Fruit fly (Drosophila melanogaster) whole organism, embryonic: ENCODE results near the gene Sry-alpha.
A peak's percentile ranks its signal among the peaks of the same experiment; 100 is the strongest.

Experiments used
- Aef1 ChIP-seq: fragments of 200-800 bp; sonication (Bioruptor generic); IDR thresholded peaks from 3 replicates; pipeline ENCODE4 v1.3.6; 2022; ENCODE audit warnings: missing biosample characterization, missing genetic modification characterization
- Awh ChIP-seq: fragments of 200-800 bp; sonication (Bioruptor generic); IDR thresholded peaks from 2 replicates; pipeline ENCODE4, ENCODE4 v1.3.6; 2022; ENCODE audit warnings: missing biosample characterization, missing genetic modification characterization
- B-H1 ChIP-seq: fragments of 200-800 bp; sonication (Bioruptor generic); IDR thresholded peaks from 3 replicates; pipeline ENCODE4 v1.3.6; 2022; ENCODE audit warnings: missing biosample characterization, missing genetic modification characterization
- Bgb ChIP-seq: fragments of 200-800 bp; sonication (Bioruptor generic); IDR thresholded peaks from 2 replicates; pipeline ENCODE4 v1.3.6; 2022; ENCODE audit warnings: missing biosample characterization, missing genetic modification characterization; ENCODE audit not compliant: partially characterized antibody
- Blimp-1 ChIP-seq: fragments of 200-800 bp; sonication (Bioruptor generic); optimal IDR thresholded peaks from 3 replicates; lab custom pipeline; 2018; ENCODE audit warnings: missing biosample characterization, missing genetic modification characterization, mild to moderate bottlenecking, moderate library complexity, missing genetic modification reagents
- CG10366 ChIP-seq: fragments of 200-800 bp; sonication (Bioruptor generic); IDR thresholded peaks from 2 replicates; pipeline ENCODE4 v1.3.6; 2022; ENCODE audit warnings: missing biosample characterization, missing genetic modification characterization
- CG11398 ChIP-seq: fragments of 200-800 bp; sonication (Bioruptor generic); optimal IDR thresholded peaks from 2 replicates; lab custom pipeline; 2016; ENCODE audit warnings: missing biosample characterization, missing genetic modification characterization
- CG12104 ChIP-seq: fragments of 200-800 bp; sonication (Bioruptor generic); optimal IDR thresholded peaks from 3 replicates; lab custom pipeline; 2016; ENCODE audit warnings: missing biosample characterization, missing genetic modification characterization
- CG13287 ChIP-seq: fragments of 200-800 bp; sonication (Bioruptor generic); IDR thresholded peaks from 2 replicates; pipeline ENCODE4 v1.3.6; 2022; ENCODE audit warnings: missing biosample characterization, missing genetic modification characterization; ENCODE audit not compliant: partially characterized antibody
- CG15073 ChIP-seq: fragments of 200-800 bp; sonication (Bioruptor generic); optimal IDR thresholded peaks from 2 replicates; lab custom pipeline; 2016; ENCODE audit warnings: missing biosample characterization, missing genetic modification characterization
- CG15514 ChIP-seq: fragments of 200-800 bp; sonication (Bioruptor generic); optimal IDR thresholded peaks from 3 replicates; lab custom pipeline; 2017; ENCODE audit warnings: missing biosample characterization, missing genetic modification characterization, mild to moderate bottlenecking, moderate library complexity, missing genetic modification reagents
- CG1647 ChIP-seq: fragments of 200-800 bp; sonication (Bioruptor generic); optimal IDR thresholded peaks from 3 replicates; lab custom pipeline; 2016; ENCODE audit warnings: missing biosample characterization, missing genetic modification characterization
- CG16779 ChIP-seq: fragments of 200-800 bp; sonication (Bioruptor generic); IDR thresholded peaks from 2 replicates; pipeline ENCODE4 v1.3.6; 2022; ENCODE audit warnings: missing biosample characterization, missing genetic modification characterization
- CG18262 ChIP-seq: fragments of 200-800 bp; optimal IDR thresholded peaks from 3 replicates; lab custom pipeline; 2019; ENCODE audit warnings: missing biosample characterization, mild to moderate bottlenecking, missing genetic modification characterization, moderate library complexity
- CG2712 ChIP-seq: fragments of 200-800 bp; optimal IDR thresholded peaks from 3 replicates; lab custom pipeline; 2019; ENCODE audit warnings: missing biosample characterization, mild to moderate bottlenecking, missing genetic modification characterization, moderate library complexity
- CG2889 ChIP-seq: fragments of 200-800 bp; sonication (Bioruptor generic); IDR thresholded peaks from 3 replicates; pipeline ENCODE4 v1.3.6; 2022; ENCODE audit warnings: missing biosample characterization, missing genetic modification characterization
- CG33557 ChIP-seq: fragments of 200-800 bp; sonication (Bioruptor generic); optimal IDR thresholded peaks from 2 replicates; lab custom pipeline; 2019; ENCODE audit warnings: missing biosample characterization, mild to moderate bottlenecking, missing genetic modification characterization, moderate library complexity
- CG4854 ChIP-seq: fragments of 200-800 bp; sonication (Bioruptor generic); optimal IDR thresholded peaks from 2 replicates; lab custom pipeline; 2016; ENCODE audit warnings: missing biosample characterization, missing genetic modification characterization, inconsistent platforms
- CG7963 ChIP-seq: fragments of 200-800 bp; sonication (Bioruptor generic); IDR thresholded peaks from 3 replicates; pipeline ENCODE4 v1.3.6; 2022; ENCODE audit warnings: missing biosample characterization, missing genetic modification characterization; ENCODE audit not compliant: partially characterized antibody
- CG8359 ChIP-seq: fragments of 200-800 bp; sonication (Bioruptor generic); optimal IDR thresholded peaks from 2 replicates; lab custom pipeline; 2017; ENCODE audit warnings: missing biosample characterization, mild to moderate bottlenecking, missing genetic modification characterization, borderline replicate concordance
- CG9876 ChIP-seq: fragments of 200-800 bp; sonication (Bioruptor generic); optimal IDR thresholded peaks from 2 replicates; lab custom pipeline; 2016; ENCODE audit warnings: missing biosample characterization, missing genetic modification characterization
- CkIIα-i1 ChIP-seq: fragments of 200-800 bp; sonication (Bioruptor generic); IDR thresholded peaks from 2 replicates; pipeline ENCODE4 v1.3.6; 2022; ENCODE audit warnings: missing biosample characterization, missing genetic modification characterization
- D19B ChIP-seq: fragments of 200-800 bp; sonication (Bioruptor generic); optimal IDR thresholded peaks from 2 replicates; lab custom pipeline; 2017; ENCODE audit warnings: missing biosample characterization, mild to moderate bottlenecking, missing genetic modification characterization
- Dad ChIP-seq: fragments of 200-800 bp; sonication (Bioruptor generic); optimal IDR thresholded peaks from 3 replicates; lab custom pipeline; 2016; ENCODE audit warnings: missing biosample characterization, missing genetic modification characterization
- ERR ChIP-seq: fragments of 200-800 bp; sonication (Bioruptor generic); optimal IDR thresholded peaks from 2 replicates; lab custom pipeline; 2016; ENCODE audit warnings: missing biosample characterization, missing genetic modification characterization
- Ets97D ChIP-seq: fragments of 200-800 bp; sonication (Bioruptor generic); optimal IDR thresholded peaks from 3 replicates; lab custom pipeline; 2016; ENCODE audit warnings: missing biosample characterization, missing genetic modification characterization
- Rfx ChIP-seq: fragments of 200-800 bp; sonication (Bioruptor generic); IDR thresholded peaks from 2 replicates; pipeline ENCODE4 v1.3.6; 2022; ENCODE audit warnings: missing biosample characterization, missing genetic modification characterization
- Sry-β ChIP-seq: fragments of 200-800 bp; sonication (Bioruptor generic); optimal IDR thresholded peaks from 2 replicates; lab custom pipeline; 2018; ENCODE audit warnings: missing biosample characterization, mild to moderate bottlenecking, missing genetic modification characterization, moderate library complexity
- Stat92E ChIP-seq, 3 experiments: fragments of >200 bp in 2 of 3; fragments of 200-800 bp in 1 of 3; sonication (Bioruptor generic) in 1 of 3; optimal IDR thresholded peaks; 2 replicates each; lab custom pipeline; 2017 to 2019; ENCODE audit warnings: missing biosample characterization in 3 of 3, missing genetic modification characterization in 3 of 3, mild to moderate bottlenecking in 1 of 3, moderate library complexity in 1 of 3
- aop ChIP-seq: fragments of 200-800 bp; sonication (Bioruptor generic); IDR thresholded peaks from 2 replicates; pipeline ENCODE4 v1.3.6; 2022; ENCODE audit warnings: missing biosample characterization, missing genetic modification characterization
- ci ChIP-seq: fragments of 200-800 bp; sonication (Bioruptor generic); IDR thresholded peaks from 3 replicates; pipeline ENCODE4 v1.3.6; 2022; ENCODE audit warnings: missing biosample characterization, missing genetic modification characterization
- croc ChIP-seq: fragments of 200-800 bp; sonication (Bioruptor generic); conservative IDR thresholded peaks from 3 replicates; pipeline ENCODE4 v1.3.6; 2022; ENCODE audit warnings: missing biosample characterization, missing genetic modification characterization
- eve ChIP-seq, 2 experiments: fragments of >200 bp; optimal IDR thresholded peaks; 2 replicates each; lab custom pipeline; 2017; ENCODE audit warnings: missing biosample characterization in 2 of 2, missing genetic modification characterization in 2 of 2
- ewg ChIP-seq: fragments of 200-800 bp; sonication (Bioruptor generic); optimal IDR thresholded peaks from 3 replicates; lab custom pipeline; 2017; ENCODE audit warnings: mild to moderate bottlenecking, missing biosample characterization, missing genetic modification reagents, missing genetic modification characterization
- fru ChIP-seq: fragments of >200 bp; optimal IDR thresholded peaks from 2 replicates; lab custom pipeline; 2017
- gt ChIP-seq: fragments of 200-800 bp; sonication (Bioruptor generic); IDR thresholded peaks from 2 replicates; pipeline ENCODE4 v1.3.6; 2022; ENCODE audit warnings: missing biosample characterization, missing genetic modification characterization
- hth ChIP-seq: fragments of >200 bp; optimal IDR thresholded peaks from 2 replicates; lab custom pipeline; 2017; ENCODE audit warnings: inconsistent platforms
- ind ChIP-seq: fragments of 200-800 bp; sonication (Bioruptor generic); optimal IDR thresholded peaks from 3 replicates; lab custom pipeline; 2016; ENCODE audit warnings: missing biosample characterization, missing genetic modification characterization
- mam ChIP-seq: fragments of 200-800 bp; sonication (Bioruptor generic); optimal IDR thresholded peaks from 3 replicates; lab custom pipeline; 2016; ENCODE audit warnings: missing biosample characterization, missing genetic modification characterization
- nmo ChIP-seq: fragments of 200-800 bp; sonication (Bioruptor generic); optimal IDR thresholded peaks from 2 replicates; lab custom pipeline; 2018; ENCODE audit warnings: missing biosample characterization, mild to moderate bottlenecking, missing genetic modification characterization, moderate library complexity
- pb ChIP-seq: fragments of 200-800 bp; sonication (Bioruptor generic); optimal IDR thresholded peaks from 3 replicates; lab custom pipeline; 2016; ENCODE audit warnings: missing biosample characterization, missing genetic modification characterization
- sens-2 ChIP-seq: fragments of 200-800 bp; sonication (Bioruptor generic); IDR thresholded peaks from 2 replicates; pipeline ENCODE4 v1.3.6; 2022; ENCODE audit warnings: missing biosample characterization, missing genetic modification characterization
- sisA ChIP-seq: fragments of 200-800 bp; sonication (Bioruptor generic); IDR thresholded peaks from 2 replicates; pipeline ENCODE4 v1.3.6; 2022; ENCODE audit warnings: missing biosample characterization, missing genetic modification characterization
- slbo ChIP-seq: fragments of 200-800 bp; sonication (Bioruptor generic); IDR thresholded peaks from 2 replicates; pipeline ENCODE4 v1.3.6; 2022; ENCODE audit warnings: missing biosample characterization, missing genetic modification characterization
- sr ChIP-seq: fragments of 200-800 bp; sonication (Bioruptor generic); IDR thresholded peaks from 3 replicates; pipeline ENCODE4 v1.3.6; 2022; ENCODE audit warnings: missing biosample characterization, missing genetic modification characterization
- tio ChIP-seq: fragments of 200-800 bp; sonication (Bioruptor generic); optimal IDR thresholded peaks from 2 replicates; lab custom pipeline; 2017; ENCODE audit warnings: missing biosample characterization, missing genetic modification characterization, inconsistent platforms
- toy ChIP-seq: fragments of 200-800 bp; sonication (Bioruptor generic); IDR thresholded peaks from 2 replicates; pipeline ENCODE4 v1.3.6; 2022; ENCODE audit warnings: missing biosample characterization, missing genetic modification characterization
- unc-4 ChIP-seq: fragments of 200-800 bp; sonication (Bioruptor generic); IDR thresholded peaks from 2 replicates; pipeline ENCODE4 v1.3.6; 2022; ENCODE audit warnings: missing biosample characterization, missing genetic modification characterization; ENCODE audit not compliant: partially characterized antibody
- vfl ChIP-seq: fragments of 200-800 bp; sonication (Bioruptor generic); optimal IDR thresholded peaks from 2 replicates; lab custom pipeline; 2016; ENCODE audit warnings: missing biosample characterization, missing genetic modification characterization
- vnd ChIP-seq: fragments of 200-800 bp; sonication (Bioruptor generic); IDR thresholded peaks from 3 replicates; pipeline ENCODE4 v1.3.6; 2022; ENCODE audit warnings: missing biosample characterization, missing genetic modification characterization; ENCODE audit not compliant: partially characterized antibody
- z ChIP-seq: fragments of 200-800 bp; sonication (Bioruptor generic); IDR thresholded peaks from 3 replicates; pipeline ENCODE4 v1.3.6; 2022; ENCODE audit warnings: missing biosample characterization, missing genetic modification characterization

Sry-alpha gene

DNA sequence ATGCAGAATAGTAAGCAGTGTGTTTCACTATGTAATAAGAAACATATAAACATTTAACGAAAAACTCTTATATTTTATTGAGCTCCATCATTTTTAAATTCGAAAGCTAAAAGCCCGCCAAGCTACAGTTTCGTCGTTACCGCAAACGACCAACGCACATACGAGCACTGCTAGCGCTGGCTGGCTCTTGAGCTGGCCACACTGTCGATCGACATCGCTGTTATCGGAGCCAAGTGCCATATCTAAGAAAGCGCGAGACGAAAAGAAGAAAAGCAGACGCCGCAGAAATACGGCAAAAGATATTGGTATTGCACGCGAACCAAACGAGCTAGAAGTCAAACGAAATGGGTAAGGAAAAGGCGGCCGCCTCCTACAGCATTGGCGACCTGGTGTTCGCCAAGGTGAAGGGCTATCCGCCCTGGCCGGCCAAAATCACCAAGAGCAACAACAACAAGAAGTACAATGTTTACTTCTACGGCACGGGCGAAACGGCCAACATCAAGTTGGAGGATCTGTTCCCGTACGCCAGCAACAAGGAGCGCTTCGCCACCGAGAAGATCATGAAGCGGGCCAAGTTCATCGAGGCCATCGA lies 13.0 kb downstream of the Sry-alpha start, which contains the start of gene Jasper (continued):
- TF ChIP-seq CG2712 (tag; lab: Kevin White, UChicago): peak; percentile 63
- TF ChIP-seq CG13287 (GFP tag; lab: Robert Waterston, UW): peak; percentile 50; the same call in 1 of the 2 replicates
- TF ChIP-seq CG8359 (GFP tag; lab: Kevin White, UChicago): no peak
- TF ChIP-seq CG33557 (GFP tag; lab: Kevin White, UChicago): no peak
- no peak for TF ChIP-seq hth (lab: Kevin White, UChicago)
- no peak for TF ChIP-seq gt (GFP tag; lab: Robert Waterston, UW)
- no peak for TF ChIP-seq CG11398
- no peak for TF ChIP-seq CG12104 (GFP tag; lab: Kevin White, UChicago)
- no peak for TF ChIP-seq D19B (GFP tag; lab: Kevin White, UChicago)
- TF ChIP-seq ERR: no peak
- TF ChIP-seq Rfx: peak; percentile 55
- TF ChIP-seq ind: no peak
- TF ChIP-seq Ets97D: peak; percentile 84
- no peak for TF ChIP-seq Awh (GFP tag; lab: Robert Waterston, UW)
- TF ChIP-seq tio (GFP tag; lab: Kevin White, UChicago): no peak
- TF ChIP-seq mam (GFP tag; lab: Kevin White, UChicago): no peak
- peak in 1 of 3 experiments; percentile 21 for TF ChIP-seq Stat92E (GFP tag; optimal IDR thresholded peaks at IDR 0.05; lab: Kevin White, UChicago)
- TF ChIP-seq Aef1 (GFP tag; lab: Robert Waterston, UW): no peak
- TF ChIP-seq CG10366 (GFP tag; lab: Robert Waterston, UW): no peak
- TF ChIP-seq CG9876 (GFP tag; lab: Kevin White, UChicago): no peak
- peak; percentile 27; the same call in 1 of the 2 replicates for TF ChIP-seq slbo (GFP tag; lab: Robert Waterston, UW)
- TF ChIP-seq Blimp-1 (GFP tag; lab: Kevin White, UChicago): no peak
- no peak for TF ChIP-seq CG7963 (GFP tag; lab: Robert Waterston, UW)
- no peak for TF ChIP-seq B-H1 (GFP tag; lab: Robert Waterston, UW)
- TF ChIP-seq toy: no peak
- peak; percentile 88 for TF ChIP-seq CG15514 (GFP tag; lab: Kevin White, UChicago)
- TF ChIP-seq z: no peak
- TF ChIP-seq nmo (GFP tag; lab: Kevin White, UChicago): peak; percentile 56
- no peak for TF ChIP-seq ewg (GFP tag; lab: Kevin White, UChicago)
- TF ChIP-seq vnd (GFP tag; lab: Robert Waterston, UW): no peak
- no peak for TF ChIP-seq sens-2 (GFP tag; lab: Robert Waterston, UW)
- TF ChIP-seq sisA (GFP tag; lab: Robert Waterston, UW): no peak
- TF ChIP-seq eve (GFP tag; optimal IDR thresholded peaks at IDR 0.05; lab: Kevin White, UChicago): no peak
- no peak for TF ChIP-seq CG16779 (GFP tag; lab: Robert Waterston, UW)
- no peak for TF ChIP-seq CkIIα-i1 (GFP tag; lab: Robert Waterston, UW)
- TF ChIP-seq ci (GFP tag; lab: Robert Waterston, UW): 0 out of 3 replicates have a peak, but pooled peaks have one; percentile 13
- TF ChIP-seq Bgb (GFP tag; lab: Robert Waterston, UW): peak; percentile 68
- no peak for TF ChIP-seq pb (GFP tag; lab: Kevin White, UChicago)
- no peak for TF ChIP-seq aop (GFP tag; lab: Robert Waterston, UW)
- TF ChIP-seq sr: no peak
- peak; percentile 62 for TF ChIP-seq Sry-β (GFP tag; lab: Kevin White, UChicago)
- TF ChIP-seq Dad: peak; percentile 1
- TF ChIP-seq vfl (GFP tag; lab: Kevin White, UChicago): peak; percentile 31
- TF ChIP-seq CG18262 (tag; lab: Kevin White, UChicago): peak; percentile 9
- TF ChIP-seq CG15073 (GFP tag; lab: Kevin White, UChicago): no peak
- TF ChIP-seq CG4854 (GFP tag; lab: Kevin White, UChicago): no peak
- no peak for TF ChIP-seq CG2889 (GFP tag; lab: Robert Waterston, UW)
- TF ChIP-seq croc: no peak
- TF ChIP-seq fru (lab: Kevin White, UChicago): no peak
- peak; percentile 24 for TF ChIP-seq CG1647
- TF ChIP-seq unc-4 (GFP tag; lab: Robert Waterston, UW): peak; percentile 46; the same call in 1 of the 2 replicates
